Worm (Caenorhabditis elegans): ENCODE measurements around the gene B0035.22.

B0035.22 gene

ce11 chrIV:11359769-11360168, 44.8 kb downstream of the B0035.22 start, which contains the start of gene klp-12:
TSS of gene klp-12 (minus strand) at chrIV:11359869.
- TF ChIP-seq mep-1 (tag; optimal IDR thresholded peaks at IDR 0.05) (no peak), nhr-28 (tag; optimal IDR thresholded peaks at IDR 0.05) (no peak), unc-62 (GFP tag; optimal IDR thresholded peaks at IDR 0.05) (no peak), hlh-17 (GFP tag; optimal IDR thresholded peaks at IDR 0.05; ENCODE audit: borderline replicate concordance) (no peak), xbp-1 (tag; optimal IDR thresholded peaks at IDR 0.05) (no peak), ama-1 (optimal IDR thresholded peaks at IDR 0.05) (no peak), nhr-20 (tag; optimal IDR thresholded peaks at IDR 0.05) (no peak), snu-23 (GFP tag; optimal IDR thresholded peaks at IDR 0.05) (no peak), lin-35 (GFP tag; optimal IDR thresholded peaks at IDR 0.05) (no peak), nhr-47 (tag; optimal IDR thresholded peaks at IDR 0.05) (no peak)

ce11 chrIV:11361409-11361808, 46.5 kb downstream of the B0035.22 start, which contains the start of gene T01G1.4:
TSS of gene T01G1.4 (minus strand) at chrIV:11361509.
- TF ChIP-seq lir-3 (tag; optimal IDR thresholded peaks at IDR 0.05; ENCODE audit: poor library complexity) (no peak), nhr-85 (tag) (peak; percentile 7)

- TF ChIP-seq hlh-17 (GFP tag; optimal IDR thresholded peaks at IDR 0.05; ENCODE audit: borderline replicate concordance) (no peak), swsn-7 (tag; optimal IDR thresholded peaks at IDR 0.05) (no peak), lin-13 (GFP tag; optimal IDR thresholded peaks at IDR 0.05) (no peak), tlp-1 (tag; optimal IDR thresholded peaks at IDR 0.05) (no peak), lin-39 (tag; optimal IDR thresholded peaks at IDR 0.05) (no peak), nhr-237 (tag; optimal IDR thresholded peaks at IDR 0.05) (no peak), unc-30 (tag; optimal IDR thresholded peaks at IDR 0.05) (no peak), unc-62 (GFP tag; optimal IDR thresholded peaks at IDR 0.05) (no peak), ceh-63 (GFP tag; optimal IDR thresholded peaks at IDR 0.05) (no peak), efl-1 (optimal IDR thresholded peaks at IDR 0.05) (peak; percentile 16 to 29), efl-1 (GFP tag; optimal IDR thresholded peaks at IDR 0.05 in 1 of 2) (peak in 1 of 2 experiments; percentile 91), jun-1 (tag; optimal IDR thresholded peaks at IDR 0.05) (no peak), lin-15B (tag; optimal IDR thresholded peaks at IDR 0.05) (no peak), fkh-8 (tag; optimal IDR thresholded peaks at IDR 0.05) (no peak), nhr-90 (tag; optimal IDR thresholded peaks at IDR 0.05; ENCODE audit: poor library complexity) (peak; percentile 2), C16A3.4 (tag; optimal IDR thresholded peaks at IDR 0.05) (no peak), ceh-82 (tag; optimal IDR thresholded peaks at IDR 0.05) (no peak), mdl-1 (tag; optimal IDR thresholded peaks at IDR 0.05) (no peak), mep-1 (tag; optimal IDR thresholded peaks at IDR 0.05) (peak; percentile 34), Y116A8C.19 (tag; optimal IDR thresholded peaks at IDR 0.05; ENCODE audit: borderline replicate concordance) (no peak), pag-3 (tag; optimal IDR thresholded peaks at IDR 0.05; ENCODE audit: borderline replicate concordance, insufficient read depth) (no peak), sptf-1 (tag; optimal IDR thresholded peaks at IDR 0.05) (no peak), unc-86 (tag; optimal IDR thresholded peaks at IDR 0.05) (no peak), vab-15 (tag; optimal IDR thresholded peaks at IDR 0.05) (no peak), nhr-76 (tag; optimal IDR thresholded peaks at IDR 0.05) (no peak), irx-1 (tag; optimal IDR thresholded peaks at IDR 0.05) (no peak), ceh-90 (tag; optimal IDR thresholded peaks at IDR 0.05) (no peak), egl-13 (tag; optimal IDR thresholded peaks at IDR 0.05) (no peak), pqm-1 (tag; optimal IDR thresholded peaks at IDR 0.05) (no peak), aly-2 (tag; optimal IDR thresholded peaks at IDR 0.05) (no peak), nhr-47 (tag; optimal IDR thresholded peaks at IDR 0.05) (no peak), fos-1 (tag; optimal IDR thresholded peaks at IDR 0.05) (no peak), blmp-1 (tag; optimal IDR thresholded peaks at IDR 0.05) (peak; percentile 23), sup-37 (GFP tag; optimal IDR thresholded peaks at IDR 0.05) (no peak), zip-4 (GFP tag; optimal IDR thresholded peaks at IDR 0.05) (no peak), nhr-77 (tag; optimal IDR thresholded peaks at IDR 0.05) (no peak), efl-3 (GFP tag; optimal IDR thresholded peaks at IDR 0.05) (no peak), snpc-4 (tag; optimal IDR thresholded peaks at IDR 0.05) (no peak), hlh-4 (tag; optimal IDR thresholded peaks at IDR 0.05) (no peak), lin-14 (GFP tag; optimal IDR thresholded peaks at IDR 0.05) (peak; percentile 38), dsc-1 (tag; optimal IDR thresholded peaks at IDR 0.05) (no peak)
Measured at ce11 chrIV:11363806-11364562, 49.0 kb downstream of the B0035.22 start.

Data from whole organism, L1 larva.